Worm (Caenorhabditis elegans) whole organism, L1 larva: Measurements from ENCODE around the gene mca-1.

Experiments
- C04F5.9 ChIP-seq: sonication (generic microtip); optimal IDR thresholded peaks from 2 replicates; lab custom pipeline; 2016; ENCODE audit warnings: missing genetic modification characterization, missing compliant biosample characterization
- C34B4.2 ChIP-seq: sonication (generic microtip); optimal IDR thresholded peaks from 2 replicates; lab custom pipeline; 2017; ENCODE audit warnings: mild to moderate bottlenecking, missing genetic modification characterization, missing compliant biosample characterization
- blmp-1 ChIP-seq: fragments of 150-350 bp; optimal IDR thresholded peaks from 2 replicates; lab custom pipeline; 2014; ENCODE audit warnings: missing biosample characterization, missing genetic modification characterization
- ceh-82 ChIP-seq, 3 experiments: fragments of 150-350 bp in 1 of 3; sonication (generic microtip) in 2 of 3; optimal IDR thresholded peaks; 2 replicates each; lab custom pipeline; 2014 to 2017; ENCODE audit warnings: missing biosample characterization in 3 of 3, missing genetic modification characterization in 3 of 3
- ces-1 ChIP-seq: fragments of 150-350 bp; optimal IDR thresholded peaks from 2 replicates; lab custom pipeline; 2014; ENCODE audit warnings: missing biosample characterization, missing genetic modification reagents, missing genetic modification characterization
- dsc-1 ChIP-seq: sonication (generic microtip); optimal IDR thresholded peaks from 2 replicates; lab custom pipeline; 2016; ENCODE audit warnings: mild to moderate bottlenecking, missing genetic modification characterization, missing compliant biosample characterization
- efl-1 ChIP-seq, 4 experiments: fragments of 150-350 bp; optimal IDR thresholded peaks in 3 of 4; peaks in 1 of 4; 1 replicate in 1 of 4; 2 replicates in 3 of 4; lab custom pipeline; 2014; ENCODE audit warnings: missing biosample characterization in 2 of 4, missing genetic modification characterization in 2 of 4, missing genetic modification reagents in 2 of 4
- efl-3 ChIP-seq: fragments of 200-800 bp; sonication (Bioruptor generic); optimal IDR thresholded peaks from 2 replicates; lab custom pipeline; 2018; ENCODE audit warnings: mild to moderate bottlenecking, missing genetic modification characterization, missing compliant biosample characterization
- elt-2 ChIP-seq: sonication (generic microtip); optimal IDR thresholded peaks from 2 replicates; lab custom pipeline; 2016; ENCODE audit warnings: missing genetic modification characterization, mild to moderate bottlenecking, inconsistent platforms, missing compliant biosample characterization, missing genetic modification reagents
- ets-5 ChIP-seq: fragments of 200-800 bp; sonication (Bioruptor generic); IDR thresholded peaks from 2 replicates; pipeline ENCODE4 v1.3.6; 2022; ENCODE audit warnings: missing genetic modification characterization, missing compliant biosample characterization
- fkh-4 ChIP-seq: sonication (generic microtip); optimal IDR thresholded peaks from 2 replicates; lab custom pipeline; 2016; ENCODE audit warnings: missing compliant biosample characterization, missing genetic modification characterization, borderline replicate concordance
- fos-1 ChIP-seq: fragments of 150-350 bp; optimal IDR thresholded peaks from 2 replicates; lab custom pipeline; 2014; ENCODE audit warnings: missing biosample characterization, missing genetic modification characterization
- hlh-17 ChIP-seq: fragments of 200-800 bp; sonication (Bioruptor generic); optimal IDR thresholded peaks from 2 replicates; lab custom pipeline; 2018; ENCODE audit warnings: missing genetic modification characterization, mild to moderate bottlenecking, missing compliant biosample characterization, moderate library complexity, borderline replicate concordance
- hpl-2 ChIP-seq: fragments of 150-350 bp; optimal IDR thresholded peaks from 2 replicates; lab custom pipeline; 2014; ENCODE audit warnings: missing biosample characterization, missing genetic modification reagents, missing genetic modification characterization
- jun-1 ChIP-seq: fragments of 150-350 bp; optimal IDR thresholded peaks from 2 replicates; lab custom pipeline; 2014; ENCODE audit warnings: missing biosample characterization, missing genetic modification reagents, missing genetic modification characterization
- lin-14 ChIP-seq: fragments of 200-800 bp; sonication (Bioruptor generic); optimal IDR thresholded peaks from 2 replicates; lab custom pipeline; 2018; ENCODE audit warnings: mild to moderate bottlenecking, missing genetic modification characterization, moderate library complexity, missing compliant biosample characterization
- lin-35 ChIP-seq, 2 experiments: fragments of 150-350 bp; optimal IDR thresholded peaks; 2 replicates each; lab custom pipeline; 2014; ENCODE audit warnings: missing biosample characterization in 2 of 2, missing genetic modification characterization in 2 of 2, missing genetic modification reagents in 2 of 2
- lin-39 ChIP-seq: fragments of 150-350 bp; optimal IDR thresholded peaks from 2 replicates; lab custom pipeline; 2014; ENCODE audit warnings: missing biosample characterization, missing genetic modification reagents, missing genetic modification characterization
- lsy-2 ChIP-seq, 2 experiments: fragments of 150-350 bp; optimal IDR thresholded peaks; 2 replicates each; lab custom pipeline; 2014; ENCODE audit warnings: missing biosample characterization in 2 of 2, missing genetic modification characterization in 2 of 2
- mab-9 ChIP-seq: fragments of 200-800 bp; sonication (Bioruptor generic); IDR thresholded peaks from 2 replicates; pipeline ENCODE4 v1.3.6; 2022; ENCODE audit warnings: missing genetic modification reagents, missing genetic modification characterization, missing compliant biosample characterization
- mdl-1 ChIP-seq, 2 experiments: fragments of 150-350 bp; optimal IDR thresholded peaks; 2 replicates each; lab custom pipeline; 2014 to 2017; ENCODE audit warnings: missing biosample characterization in 2 of 2, missing genetic modification characterization in 2 of 2, inconsistent platforms in 1 of 2
- nhr-11 ChIP-seq: fragments of 150-350 bp; optimal IDR thresholded peaks from 2 replicates; lab custom pipeline; 2014; ENCODE audit warnings: missing biosample characterization, missing genetic modification characterization
- nhr-20 ChIP-seq: sonication (generic microtip); optimal IDR thresholded peaks from 2 replicates; lab custom pipeline; 2016; ENCODE audit warnings: mild to moderate bottlenecking, missing genetic modification characterization, missing compliant biosample characterization
- nhr-237 ChIP-seq: fragments of 150-350 bp; optimal IDR thresholded peaks from 2 replicates; lab custom pipeline; 2014; ENCODE audit warnings: missing biosample characterization, missing genetic modification characterization
- nhr-71 ChIP-seq: sonication (generic microtip); optimal IDR thresholded peaks from 2 replicates; lab custom pipeline; 2016; ENCODE audit warnings: mild to moderate bottlenecking, missing genetic modification characterization, moderate library complexity, missing compliant biosample characterization
- nhr-84 ChIP-seq: sonication (generic microtip); optimal IDR thresholded peaks from 2 replicates; lab custom pipeline; 2017; ENCODE audit warnings: missing biosample characterization, missing genetic modification characterization
- nhr-90 ChIP-seq: sonication (generic microtip); optimal IDR thresholded peaks from 2 replicates; lab custom pipeline; 2016; ENCODE audit warnings: mild to moderate bottlenecking, missing genetic modification characterization, missing compliant biosample characterization; ENCODE audit not compliant: poor library complexity
- pag-3 ChIP-seq: sonication (generic microtip); optimal IDR thresholded peaks from 2 replicates; lab custom pipeline; 2017; ENCODE audit warnings: missing genetic modification characterization, mild to moderate bottlenecking, missing compliant biosample characterization, antibody characterized with exemption, borderline replicate concordance; ENCODE audit not compliant: insufficient read depth
- rnt-1 ChIP-seq: sonication (generic microtip); optimal IDR thresholded peaks from 2 replicates; lab custom pipeline; 2016; ENCODE audit warnings: mild to moderate bottlenecking, missing genetic modification characterization, moderate library complexity, missing compliant biosample characterization
- skn-1 ChIP-seq: fragments of 150-350 bp; optimal IDR thresholded peaks from 2 replicates; lab custom pipeline; 2014; ENCODE audit warnings: missing biosample characterization, missing genetic modification characterization
- snpc-4 ChIP-seq: fragments of 150-350 bp; optimal IDR thresholded peaks from 2 replicates; lab custom pipeline; 2014; ENCODE audit warnings: missing biosample characterization, missing genetic modification characterization
- snu-23 ChIP-seq: sonication (generic microtip); optimal IDR thresholded peaks from 2 replicates; lab custom pipeline; 2016; ENCODE audit warnings: missing genetic modification characterization, missing compliant biosample characterization
- sptf-1 ChIP-seq: fragments of 150-350 bp; optimal IDR thresholded peaks from 2 replicates; lab custom pipeline; 2014; ENCODE audit warnings: missing biosample characterization, missing genetic modification characterization
- swsn-7 ChIP-seq: sonication (generic microtip); optimal IDR thresholded peaks from 2 replicates; lab custom pipeline; 2016; ENCODE audit warnings: missing genetic modification characterization, missing compliant biosample characterization
- tlp-1 ChIP-seq: fragments of 150-350 bp; optimal IDR thresholded peaks from 2 replicates; lab custom pipeline; 2014; ENCODE audit warnings: missing biosample characterization, missing genetic modification characterization
- unc-130 ChIP-seq: fragments of 150-350 bp; optimal IDR thresholded peaks from 2 replicates; lab custom pipeline; 2017; ENCODE audit warnings: missing biosample characterization, missing genetic modification characterization, inconsistent platforms
- unc-30 ChIP-seq: sonication (generic microtip); optimal IDR thresholded peaks from 2 replicates; lab custom pipeline; 2017; ENCODE audit warnings: missing biosample characterization, missing genetic modification characterization
- unc-86 ChIP-seq: sonication (generic microtip); optimal IDR thresholded peaks from 2 replicates; lab custom pipeline; 2016; ENCODE audit warnings: missing genetic modification characterization, missing compliant biosample characterization
- unc-98 ChIP-seq: fragments of 200-800 bp; sonication (Bioruptor generic); IDR thresholded peaks from 2 replicates; pipeline ENCODE4 v1.3.6; 2022; ENCODE audit warnings: missing genetic modification characterization, missing compliant biosample characterization
- vab-15 ChIP-seq: sonication (generic microtip); optimal IDR thresholded peaks from 2 replicates; lab custom pipeline; 2017; ENCODE audit warnings: missing genotype, mild to moderate bottlenecking, missing genetic modification characterization, missing compliant biosample characterization
- zag-1 ChIP-seq: fragments of 150-350 bp; optimal IDR thresholded peaks from 2 replicates; lab custom pipeline; 2014; ENCODE audit warnings: missing biosample characterization, missing genetic modification characterization
- zip-4 ChIP-seq: fragments of 200-800 bp; sonication (Bioruptor generic); optimal IDR thresholded peaks from 2 replicates; lab custom pipeline; 2018; ENCODE audit warnings: mild to moderate bottlenecking, missing genetic modification characterization, moderate library complexity, missing compliant biosample characterization
- ztf-11 ChIP-seq, 2 experiments: sonication (generic microtip); optimal IDR thresholded peaks; 2 replicates each; lab custom pipeline; 2016 to 2017; ENCODE audit warnings: missing genetic modification characterization in 2 of 2, missing biosample characterization in 1 of 2, missing compliant biosample characterization in 1 of 2
- ztf-4 ChIP-seq: fragments of 150-350 bp; optimal IDR thresholded peaks from 2 replicates; lab custom pipeline; 2014; ENCODE audit warnings: missing biosample characterization, missing genetic modification characterization

The mca-1 gene

ce11 chrIV:9676535-9676934 lies 41.8 kb upstream of the mca-1 start (continued):
- TF ChIP-seq skn-1 (tag; lab: Kevin White, UChicago) (no peak), mab-9 (GFP tag; lab: Robert Waterston, UW) (no peak), mdl-1 (tag; optimal IDR thresholded peaks at IDR 0.05; lab: Kevin White, UChicago) (peak in 1 of 2 experiments; percentile 33), efl-1 (optimal IDR thresholded peaks at IDR 0.05; lab: Kevin White, UChicago) (no peak), efl-1 (GFP tag; optimal IDR thresholded peaks at IDR 0.05 in 1 of 2; lab: Kevin White, UChicago) (peak in 1 of 2 experiments; percentile 33), nhr-20 (tag; lab: Kevin White, UChicago) (peak; percentile 63), jun-1 (tag; lab: Kevin White, UChicago) (no peak), nhr-11 (tag; lab: Kevin White, UChicago) (no peak), nhr-237 (no peak), unc-130 (tag; lab: Kevin White, UChicago) (no peak), ces-1 (GFP tag; lab: Kevin White, UChicago) (no peak), tlp-1 (tag; lab: Kevin White, UChicago) (no peak), fos-1 (tag; lab: Kevin White, UChicago) (no peak), ztf-4 (tag; lab: Kevin White, UChicago) (no peak), unc-30 (tag; lab: Kevin White, UChicago) (no peak), elt-2 (tag; lab: Kevin White, UChicago) (peak; percentile 76), hpl-2 (GFP tag; lab: Kevin White, UChicago) (no peak), ztf-11 (tag; optimal IDR thresholded peaks at IDR 0.05; lab: Kevin White, UChicago) (no peak), pag-3 (tag; lab: Kevin White, UChicago) (no peak), lin-35 (GFP tag; optimal IDR thresholded peaks at IDR 0.05; lab: Kevin White, UChicago) (peak in 1 of 2 experiments; percentile 58), C04F5.9 (tag; lab: Kevin White, UChicago) (no peak), sptf-1 (tag; lab: Kevin White, UChicago) (no peak), nhr-84 (tag; lab: Kevin White, UChicago) (no peak), unc-86 (no peak), C34B4.2 (tag; lab: Kevin White, UChicago) (no peak), lin-39 (tag; lab: Kevin White, UChicago) (no peak), zag-1 (tag; lab: Kevin White, UChicago) (no peak), snpc-4 (tag; lab: Kevin White, UChicago) (no peak), nhr-90 (tag; lab: Kevin White, UChicago) (peak; percentile 38), hlh-17 (no peak), fkh-4 (tag; lab: Kevin White, UChicago) (no peak), snu-23 (GFP tag; lab: Kevin White, UChicago) (peak; percentile 0), swsn-7 (tag; lab: Kevin White, UChicago) (no peak), ceh-82 (tag; optimal IDR thresholded peaks at IDR 0.05; lab: Kevin White, UChicago) (no peak), vab-15 (tag; lab: Kevin White, UChicago) (no peak), unc-98 (no peak), ets-5 (GFP tag; lab: Robert Waterston, UW) (no peak), zip-4 (no peak), nhr-71 (peak; percentile 43), dsc-1 (no peak), efl-3 (no peak), rnt-1 (tag; lab: Kevin White, UChicago) (no peak)

DNA sequence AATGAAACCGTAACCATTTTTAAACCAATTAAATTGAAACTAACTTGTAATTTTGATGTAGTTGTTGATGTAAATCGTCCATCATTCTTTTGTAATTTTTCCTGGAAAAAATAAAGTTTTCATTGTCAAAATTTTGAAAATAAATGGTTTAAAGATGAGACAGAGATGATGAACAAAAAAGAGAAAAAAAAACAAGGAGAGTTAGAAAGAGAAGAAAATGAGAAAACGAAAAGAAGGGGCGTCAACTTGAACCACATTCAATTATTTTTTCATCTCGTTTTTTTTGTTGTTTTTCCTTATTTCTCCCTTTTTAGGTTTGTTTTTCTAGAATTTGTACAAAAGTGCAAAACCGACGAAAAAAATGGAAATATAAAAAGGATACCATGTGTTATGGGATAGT lies 40.8 kb upstream of the mca-1 start, which contains the start of gene nhr-34:
TSS of gene nhr-34 (minus strand) at position 101 of the 400 bp plus-strand sequence.
- TF ChIP-seq blmp-1 (tag; lab: Kevin White, UChicago) (peak; percentile 8), lin-14 (GFP tag; lab: Kevin White, UChicago) (peak; percentile 19), ces-1 (GFP tag; lab: Kevin White, UChicago) (no peak), lsy-2 (tag; optimal IDR thresholded peaks at IDR 0.05; lab: Kevin White, UChicago) (peak in 1 of 2 experiments; percentile 10), ets-5 (GFP tag; lab: Robert Waterston, UW) (no peak)
